Fruit fly (Drosophila melanogaster): Measurements from ENCODE around the gene CG5866.

- TF ChIP-seq Asciz (GFP tag; optimal IDR thresholded peaks at IDR 0.05) (no peak), emc (GFP tag; optimal IDR thresholded peaks at IDR 0.05) (no peak), ab (GFP tag; optimal IDR thresholded peaks at IDR 0.05) (no peak), prd (optimal IDR thresholded peaks at IDR 0.05) (no peak), prd (GFP tag; IDR thresholded peaks at IDR 0.05) (no peak), dpn (GFP tag; optimal IDR thresholded peaks at IDR 0.05) (no peak), vnd (GFP tag; IDR thresholded peaks at IDR 0.05; ENCODE audit: partially characterized antibody) (no peak), CG11398 (GFP tag; optimal IDR thresholded peaks at IDR 0.05) (no peak), CG9876 (GFP tag; optimal IDR thresholded peaks at IDR 0.05) (no peak), Dfd (GFP tag; optimal IDR thresholded peaks at IDR 0.05) (no peak), vfl (GFP tag; optimal IDR thresholded peaks at IDR 0.05) (no peak)
Measured at dm6 chr3R:17366023-17366422, 49.5 kb upstream of the CG5866 start, which contains the start of gene beat-IIa.
